Fruit fly (Drosophila melanogaster) whole organism, embryonic: Measurements from ENCODE around the gene CG7916.
A peak's percentile ranks its signal among the peaks of the same experiment; 100 is the strongest.

Experiments used
- Asciz ChIP-seq: fragments of 200-800 bp; sonication (Bioruptor generic); optimal IDR thresholded peaks from 2 replicates; lab custom pipeline; 2017; ENCODE audit warnings: missing biosample characterization, mild to moderate bottlenecking, missing genetic modification characterization, missing genetic modification reagents
- CG10209 ChIP-seq: fragments of 200-800 bp; sonication (Bioruptor generic); optimal IDR thresholded peaks from 3 replicates; lab custom pipeline; 2017; ENCODE audit warnings: missing biosample characterization, mild to moderate bottlenecking, missing genetic modification characterization, missing genetic modification reagents
- CG11504 ChIP-seq: fragments of 200-800 bp; sonication (Bioruptor generic); optimal IDR thresholded peaks from 3 replicates; lab custom pipeline; 2019; ENCODE audit warnings: missing biosample characterization, mild to moderate bottlenecking, missing genetic modification characterization, moderate library complexity
- CG11560 ChIP-seq: fragments of 200-800 bp; sonication (Bioruptor generic); IDR thresholded peaks from 3 replicates; pipeline ENCODE4 v1.3.6; 2022; ENCODE audit warnings: missing biosample characterization, missing genetic modification characterization
- CG12155 ChIP-seq: fragments of 200-800 bp; sonication (Bioruptor generic); optimal IDR thresholded peaks from 3 replicates; lab custom pipeline; 2016; ENCODE audit warnings: missing biosample characterization, missing genetic modification characterization
- CG13624 ChIP-seq: fragments of 200-800 bp; sonication (Bioruptor generic); optimal IDR thresholded peaks from 2 replicates; lab custom pipeline; 2016; ENCODE audit warnings: missing biosample characterization, missing genetic modification characterization
- CG15073 ChIP-seq: fragments of 200-800 bp; sonication (Bioruptor generic); optimal IDR thresholded peaks from 2 replicates; lab custom pipeline; 2016; ENCODE audit warnings: missing biosample characterization, missing genetic modification characterization
- CG15696 ChIP-seq: fragments of 200-800 bp; sonication (Bioruptor generic); optimal IDR thresholded peaks from 2 replicates; lab custom pipeline; 2019; ENCODE audit warnings: missing biosample characterization, mild to moderate bottlenecking, missing genetic modification characterization, moderate library complexity
- CG1602 ChIP-seq: fragments of 200-800 bp; sonication (Bioruptor generic); optimal IDR thresholded peaks from 3 replicates; lab custom pipeline; 2016; ENCODE audit warnings: missing biosample characterization, missing genetic modification characterization
- CG17829 ChIP-seq: fragments of 200-800 bp; optimal IDR thresholded peaks from 2 replicates; lab custom pipeline; 2019; ENCODE audit warnings: missing biosample characterization, mild to moderate bottlenecking, missing genetic modification characterization, moderate library complexity
- CG1792 ChIP-seq: fragments of 200-800 bp; sonication (Bioruptor generic); optimal IDR thresholded peaks from 2 replicates; lab custom pipeline; 2016; ENCODE audit warnings: missing biosample characterization, missing genetic modification characterization
- CG18262 ChIP-seq: fragments of 200-800 bp; optimal IDR thresholded peaks from 3 replicates; lab custom pipeline; 2019; ENCODE audit warnings: missing biosample characterization, mild to moderate bottlenecking, missing genetic modification characterization, moderate library complexity
- CG2129 ChIP-seq: fragments of 200-800 bp; sonication (Bioruptor generic); IDR thresholded peaks from 2 replicates; pipeline ENCODE4 v1.3.6; 2022; ENCODE audit warnings: missing biosample characterization, missing genetic modification characterization; ENCODE audit not compliant: partially characterized antibody
- CG33557 ChIP-seq: fragments of 200-800 bp; sonication (Bioruptor generic); optimal IDR thresholded peaks from 2 replicates; lab custom pipeline; 2019; ENCODE audit warnings: missing biosample characterization, mild to moderate bottlenecking, missing genetic modification characterization, moderate library complexity
- CG3407 ChIP-seq: fragments of 200-800 bp; sonication (Bioruptor generic); optimal IDR thresholded peaks from 2 replicates; lab custom pipeline; 2018; ENCODE audit warnings: missing biosample characterization, mild to moderate bottlenecking, missing genetic modification characterization
- CG6689 ChIP-seq: fragments of 200-800 bp; sonication (Bioruptor generic); IDR thresholded peaks from 2 replicates; pipeline ENCODE4 v1.3.6; 2022; ENCODE audit warnings: missing biosample characterization, missing genetic modification characterization
- CG6791 ChIP-seq: fragments of 200-800 bp; sonication (Bioruptor generic); IDR thresholded peaks from 3 replicates; pipeline ENCODE4 v1.3.6; 2022; ENCODE audit warnings: missing biosample characterization, missing genetic modification characterization; ENCODE audit not compliant: partially characterized antibody
- CG8089 ChIP-seq: fragments of 200-800 bp; sonication (Bioruptor generic); optimal IDR thresholded peaks from 3 replicates; lab custom pipeline; 2016; ENCODE audit warnings: missing biosample characterization, missing genetic modification characterization
- CHES-1-like ChIP-seq: fragments of 200-800 bp; sonication (Bioruptor generic); optimal IDR thresholded peaks from 2 replicates; lab custom pipeline; 2016; ENCODE audit warnings: missing biosample characterization, missing genetic modification characterization
- Camta ChIP-seq: fragments of 200-800 bp; sonication (Bioruptor generic); optimal IDR thresholded peaks from 2 replicates; lab custom pipeline; 2016; ENCODE audit warnings: missing biosample characterization, missing genetic modification characterization
- D19B ChIP-seq: fragments of 200-800 bp; sonication (Bioruptor generic); optimal IDR thresholded peaks from 2 replicates; lab custom pipeline; 2017; ENCODE audit warnings: missing biosample characterization, mild to moderate bottlenecking, missing genetic modification characterization
- Ets97D ChIP-seq: fragments of 200-800 bp; sonication (Bioruptor generic); optimal IDR thresholded peaks from 3 replicates; lab custom pipeline; 2016; ENCODE audit warnings: missing biosample characterization, missing genetic modification characterization
- Gsc ChIP-seq: fragments of 200-800 bp; sonication (Bioruptor generic); IDR thresholded peaks from 2 replicates; pipeline ENCODE4 v1.3.6; 2022; ENCODE audit warnings: missing biosample characterization, missing genetic modification characterization
- HLH54F ChIP-seq: fragments of 200-800 bp; sonication (Bioruptor generic); optimal IDR thresholded peaks from 3 replicates; lab custom pipeline; 2016; ENCODE audit warnings: missing biosample characterization, missing genetic modification characterization
- Hand ChIP-seq: fragments of 200-800 bp; sonication (Bioruptor generic); optimal IDR thresholded peaks from 2 replicates; lab custom pipeline; 2017; ENCODE audit warnings: mild to moderate bottlenecking, missing biosample characterization, missing genetic modification reagents, missing genetic modification characterization
- Hr78 ChIP-seq, 2 experiments: fragments of 200-800 bp in 1 of 2; fragments of >200 bp in 1 of 2; sonication (Bioruptor generic) in 1 of 2; optimal IDR thresholded peaks; 2 replicates each; lab custom pipeline; 2017 to 2019; ENCODE audit warnings: missing biosample characterization in 2 of 2, missing genetic modification characterization in 2 of 2, mild to moderate bottlenecking in 1 of 2, moderate library complexity in 1 of 2
- Hsf ChIP-seq: fragments of 200-800 bp; sonication (Bioruptor generic); optimal IDR thresholded peaks from 3 replicates; lab custom pipeline; 2016; ENCODE audit warnings: missing biosample characterization, missing genetic modification characterization
- Kr ChIP-seq: fragments of 200-800 bp; sonication (Bioruptor generic); optimal IDR thresholded peaks from 2 replicates; lab custom pipeline; 2017; ENCODE audit warnings: missing biosample characterization, mild to moderate bottlenecking, missing genetic modification characterization
- Med ChIP-seq: fragments of 200-800 bp; sonication (Bioruptor generic); peaks from one replicate; lab custom pipeline; 2016; ENCODE audit warnings: missing biosample characterization, missing genetic modification characterization, mild to moderate bottlenecking, inconsistent platforms, moderate library complexity
- Mes4 ChIP-seq: fragments of 200-800 bp; sonication (Bioruptor generic); optimal IDR thresholded peaks from 2 replicates; lab custom pipeline; 2016; ENCODE audit warnings: missing biosample characterization, missing genetic modification characterization
- NK7.1 ChIP-seq: fragments of 200-800 bp; sonication (Bioruptor generic); optimal IDR thresholded peaks from 3 replicates; lab custom pipeline; 2016; ENCODE audit warnings: missing biosample characterization, missing genetic modification characterization
- Stat92E ChIP-seq, 3 experiments: fragments of >200 bp in 2 of 3; fragments of 200-800 bp in 1 of 3; sonication (Bioruptor generic) in 1 of 3; optimal IDR thresholded peaks; 2 replicates each; lab custom pipeline; 2017 to 2019; ENCODE audit warnings: missing biosample characterization in 3 of 3, missing genetic modification characterization in 3 of 3, mild to moderate bottlenecking in 1 of 3, moderate library complexity in 1 of 3
- Xrp1 ChIP-seq: fragments of 200-800 bp; sonication (Bioruptor generic); IDR thresholded peaks from 2 replicates; pipeline ENCODE4 v1.3.6; 2022; ENCODE audit warnings: missing biosample characterization, missing genetic modification characterization
- bab2 ChIP-seq: fragments of 200-800 bp; sonication (Bioruptor generic); optimal IDR thresholded peaks from 2 replicates; lab custom pipeline; 2016; ENCODE audit warnings: missing biosample characterization, missing genetic modification characterization
- bigmax ChIP-seq: fragments of 200-800 bp; sonication (Bioruptor generic); optimal IDR thresholded peaks from 2 replicates; lab custom pipeline; 2018; ENCODE audit warnings: missing biosample characterization, mild to moderate bottlenecking, missing genetic modification characterization
- cwo ChIP-seq: fragments of 200-800 bp; sonication (Bioruptor generic); optimal IDR thresholded peaks from 3 replicates; lab custom pipeline; 2017; ENCODE audit warnings: missing biosample characterization, missing genetic modification characterization, mild to moderate bottlenecking, moderate library complexity, missing genetic modification reagents
- dan ChIP-seq: fragments of 200-800 bp; sonication (Bioruptor generic); IDR thresholded peaks from 2 replicates; pipeline ENCODE4 v1.3.6; 2022; ENCODE audit warnings: missing biosample characterization, missing genetic modification characterization
- danr ChIP-seq: fragments of 200-800 bp; sonication (Bioruptor generic); IDR thresholded peaks from 2 replicates; pipeline ENCODE4 v1.3.6; 2022; ENCODE audit warnings: missing biosample characterization, missing genetic modification characterization
- dimm ChIP-seq: fragments of 200-800 bp; sonication (Bioruptor generic); IDR thresholded peaks from 2 replicates; pipeline ENCODE4 v1.3.6; 2022; ENCODE audit warnings: missing biosample characterization, missing genetic modification characterization
- gce ChIP-seq: fragments of 200-800 bp; sonication (Bioruptor generic); IDR thresholded peaks from 3 replicates; pipeline ENCODE4 v1.3.6; 2022; ENCODE audit warnings: missing biosample characterization, missing genetic modification characterization
- ken ChIP-seq: fragments of 200-800 bp; sonication (Bioruptor generic); IDR thresholded peaks from 3 replicates; pipeline ENCODE4 v1.3.6; 2022; ENCODE audit warnings: missing biosample characterization, missing genetic modification characterization
- klu ChIP-seq: fragments of 200-800 bp; sonication (Bioruptor generic); IDR thresholded peaks from 2 replicates; pipeline ENCODE4 v1.3.6; 2022; ENCODE audit warnings: missing biosample characterization, missing genetic modification characterization
- nau ChIP-seq: fragments of 200-800 bp; sonication (Bioruptor generic); optimal IDR thresholded peaks from 3 replicates; lab custom pipeline; 2017; ENCODE audit warnings: missing biosample characterization, mild to moderate bottlenecking, missing genetic modification characterization, missing genetic modification reagents
- peb ChIP-seq: fragments of 200-800 bp; sonication (Bioruptor generic); IDR thresholded peaks from 2 replicates; pipeline ENCODE4 v1.3.6; 2022; ENCODE audit warnings: missing biosample characterization, missing genetic modification characterization
- row ChIP-seq: fragments of 200-800 bp; sonication (Bioruptor generic); IDR thresholded peaks from 3 replicates; pipeline ENCODE4 v1.3.6; 2022; ENCODE audit warnings: missing biosample characterization, missing genetic modification characterization
- sc ChIP-seq, 3 experiments: fragments of >200 bp in 2 of 3; fragments of 200-800 bp in 1 of 3; sonication (Bioruptor generic) in 1 of 3; optimal IDR thresholded peaks; 2 replicates in 2 of 3; 3 replicates in 1 of 3; lab custom pipeline; 2017; ENCODE audit warnings: mild to moderate bottlenecking in 1 of 3, missing biosample characterization in 1 of 3, missing genetic modification characterization in 1 of 3, missing genetic modification reagents in 1 of 3
- so ChIP-seq: fragments of 200-800 bp; sonication (Bioruptor generic); IDR thresholded peaks from 3 replicates; pipeline ENCODE4 v1.3.6; 2022; ENCODE audit warnings: missing biosample characterization, missing genetic modification characterization
- zen2 ChIP-seq: fragments of 200-800 bp; sonication (Bioruptor generic); IDR thresholded peaks from 3 replicates; pipeline ENCODE4 v1.3.6; 2022; ENCODE audit warnings: missing biosample characterization, missing genetic modification characterization; ENCODE audit not compliant: partially characterized antibody
- zfh2 ChIP-seq: fragments of 200-800 bp; sonication (Bioruptor generic); optimal IDR thresholded peaks from 2 replicates; lab custom pipeline; 2016; ENCODE audit warnings: missing biosample characterization, missing genetic modification characterization

Gene CG7916

dm6 chr2L:13838647-13839390, 7.7 kb upstream of the CG7916 start (continued):
- TF ChIP-seq danr (GFP tag; lab: Robert Waterston, UW) (no peak), Asciz (GFP tag; lab: Kevin White, UChicago) (peak; percentile 4), CG15073 (GFP tag; lab: Kevin White, UChicago) (no peak), gce (0 out of 3 replicates have a peak, but pooled peaks have one; percentile 15), CG3407 (GFP tag; lab: Kevin White, UChicago) (peak; percentile 34), nau (GFP tag; lab: Kevin White, UChicago) (no peak), dimm (no peak), Stat92E (GFP tag; optimal IDR thresholded peaks at IDR 0.05; lab: Kevin White, UChicago) (no peak), CG2129 (no peak), CG1602 (no peak), CHES-1-like (GFP tag; lab: Kevin White, UChicago) (no peak), CG13624 (no peak), CG6689 (GFP tag; lab: Robert Waterston, UW) (no peak), Gsc (GFP tag; lab: Robert Waterston, UW) (no peak), CG10209 (GFP tag; lab: Kevin White, UChicago) (peak; percentile 16), D19B (GFP tag; lab: Kevin White, UChicago) (no peak), zen2 (GFP tag; lab: Robert Waterston, UW) (no peak), CG8089 (GFP tag; lab: Kevin White, UChicago) (peak; percentile 9), sc (optimal IDR thresholded peaks at IDR 0.05; lab: Kevin White, UChicago) (no peak), sc (GFP tag; optimal IDR thresholded peaks at IDR 0.05; lab: Kevin White, UChicago) (peak; percentile 16), Mes4 (GFP tag; lab: Kevin White, UChicago) (peak; percentile 16), Xrp1 (GFP tag; lab: Robert Waterston, UW) (no peak), Camta (GFP tag; lab: Kevin White, UChicago) (peak; percentile 10), CG11560 (tag; lab: Robert Waterston, UW) (no peak), Hsf (GFP tag; lab: Kevin White, UChicago) (no peak), CG17829 (no peak), ken (GFP tag; lab: Robert Waterston, UW) (0 out of 3 replicates have a peak, but pooled peaks have one; percentile 6), so (no peak), CG1792 (GFP tag; lab: Kevin White, UChicago) (peak; percentile 5), Hr78 (GFP tag; optimal IDR thresholded peaks at IDR 0.05; lab: Kevin White, UChicago) (no peak), zfh2 (GFP tag; lab: Kevin White, UChicago) (no peak), Hand (GFP tag; lab: Kevin White, UChicago) (peak; percentile 27), dan (GFP tag; lab: Robert Waterston, UW) (no peak), CG12155 (no peak), Ets97D (no peak), CG18262 (tag; lab: Kevin White, UChicago) (peak; percentile 38), Med (peak; percentile 77), HLH54F (GFP tag; lab: Kevin White, UChicago) (no peak), CG33557 (GFP tag; lab: Kevin White, UChicago) (no peak), klu (GFP tag; lab: Robert Waterston, UW) (no peak), CG11504 (tag; lab: Kevin White, UChicago) (peak; percentile 39), peb (GFP tag; lab: Robert Waterston, UW) (no peak), CG6791 (GFP tag; lab: Robert Waterston, UW) (no peak), CG15696 (tag; lab: Kevin White, UChicago) (peak; percentile 46), row (GFP tag; lab: Robert Waterston, UW) (peak; percentile 53), bab2 (GFP tag; lab: Kevin White, UChicago) (no peak), Kr (GFP tag; lab: Kevin White, UChicago) (peak; percentile 26), cwo (no peak), NK7.1 (GFP tag; lab: Kevin White, UChicago) (peak; percentile 4), bigmax (no peak)
